Comparison of ENCODE assay signal across 1 fruit fly cellular context in genomic region chr3L:21453623-21454022, dm6.
TF ChIP-seq lines count a peak whose summit lies in the region.

No protein-coding gene starts in this region.

TF ChIP-seq in whole organism, embryonic, 481 proteins besides CTCF, POLR2A, EP300 and RAD21 (continued from another document):
- TF ChIP-seq ara (GFP tag; IDR thresholded peaks at IDR 0.05; lab: Robert Waterston, UW) (peak; percentile 74; the same call in 1 of the 2 replicates), CG6791 (GFP tag; IDR thresholded peaks at IDR 0.05; lab: Robert Waterston, UW; ENCODE audit: partially characterized antibody) (no peak), CG3726 (GFP tag; IDR thresholded peaks at IDR 0.05; lab: Robert Waterston, UW) (0 out of 3 replicates have a peak, but pooled peaks have one; percentile 38), CG18764 (GFP tag; optimal IDR thresholded peaks at IDR 0.05; lab: Kevin White, UChicago) (peak; percentile 22), slbo (GFP tag; IDR thresholded peaks at IDR 0.05; lab: Robert Waterston, UW) (0 out of 2 replicates have a peak, but pooled peaks have one; percentile 35), gfzf (GFP tag; optimal IDR thresholded peaks at IDR 0.05; lab: Kevin White, UChicago) (no peak), CG13424 (tag; optimal IDR thresholded peaks at IDR 0.05; lab: Kevin White, UChicago) (peak; percentile 34), bigmax (GFP tag; optimal IDR thresholded peaks at IDR 0.05; lab: Kevin White, UChicago) (no peak), CG16779 (GFP tag; IDR thresholded peaks at IDR 0.05; lab: Robert Waterston, UW) (no peak), CG16815 (GFP tag; optimal IDR thresholded peaks at IDR 0.05; lab: Kevin White, UChicago) (peak; percentile 70), tin (GFP tag; optimal IDR thresholded peaks at IDR 0.05; lab: Kevin White, UChicago) (peak; percentile 60), CG32532 (GFP tag; IDR thresholded peaks at IDR 0.05; lab: Robert Waterston, UW) (no peak), CG2120 (GFP tag; optimal IDR thresholded peaks at IDR 0.05; lab: Kevin White, UChicago) (no peak), CG2875 (GFP tag; optimal IDR thresholded peaks at IDR 0.05; lab: Kevin White, UChicago) (peak; percentile 52), CG1792 (GFP tag; optimal IDR thresholded peaks at IDR 0.05; lab: Kevin White, UChicago) (no peak), gcm2 (GFP tag; optimal IDR thresholded peaks at IDR 0.05; lab: Kevin White, UChicago) (no peak), CG6175 (GFP tag; IDR thresholded peaks at IDR 0.05; lab: Robert Waterston, UW) (no peak), CG8290 (GFP tag; optimal IDR thresholded peaks at IDR 0.05; lab: Kevin White, UChicago) (no peak), CG8290 (tag; optimal IDR thresholded peaks at IDR 0.05; lab: Kevin White, UChicago) (no peak), Nf-YB (GFP tag; optimal IDR thresholded peaks at IDR 0.05; lab: Kevin White, UChicago) (peak; percentile 36), HHEX (GFP tag; optimal IDR thresholded peaks at IDR 0.05; lab: Kevin White, UChicago) (no peak), H15 (GFP tag; IDR thresholded peaks at IDR 0.05; lab: Robert Waterston, UW) (peak; percentile 59; the same call in 1 of the 3 replicates), CG31365 (tag; optimal IDR thresholded peaks at IDR 0.05; lab: Kevin White, UChicago) (no peak), bbx (GFP tag; IDR thresholded peaks at IDR 0.05; lab: Robert Waterston, UW; ENCODE audit: partially characterized antibody) (no peak), psq (GFP tag; optimal IDR thresholded peaks at IDR 0.05; lab: Kevin White, UChicago) (no peak), inv (GFP tag; IDR thresholded peaks at IDR 0.05; lab: Robert Waterston, UW; ENCODE audit: partially characterized antibody) (no peak), CG11695 (GFP tag; IDR thresholded peaks at IDR 0.05; lab: Robert Waterston, UW) (no peak), Gug (GFP tag; IDR thresholded peaks at IDR 0.05; lab: Robert Waterston, UW) (peak; percentile 26; the same call in 1 of the 4 replicates), Opbp (GFP tag; IDR thresholded peaks at IDR 0.05; lab: Robert Waterston, UW; ENCODE audit: partially characterized antibody) (no peak), CG10654 (GFP tag; optimal IDR thresholded peaks at IDR 0.05; lab: Kevin White, UChicago) (peak; percentile 24), Hand (GFP tag; optimal IDR thresholded peaks at IDR 0.05; lab: Kevin White, UChicago) (no peak), Dfd (GFP tag; optimal IDR thresholded peaks at IDR 0.05; lab: Kevin White, UChicago) (no peak), oc (tag; optimal IDR thresholded peaks at IDR 0.05; lab: Kevin White, UChicago) (peak; percentile 21), chif (GFP tag; optimal IDR thresholded peaks at IDR 0.05; lab: Kevin White, UChicago) (peak; percentile 38 to 75), CG7839 (tag; optimal IDR thresholded peaks at IDR 0.05; lab: Kevin White, UChicago) (peak; percentile 59), CG3407 (GFP tag; optimal IDR thresholded peaks at IDR 0.05; lab: Kevin White, UChicago) (peak; percentile 66), pho (GFP tag; optimal IDR thresholded peaks at IDR 0.05; lab: Kevin White, UChicago) (no peak), CG4707 (GFP tag; optimal IDR thresholded peaks at IDR 0.05; lab: Kevin White, UChicago) (no peak), Hr51 (GFP tag; optimal IDR thresholded peaks at IDR 0.05; lab: Kevin White, UChicago) (no peak), scrt (GFP tag; optimal IDR thresholded peaks at IDR 0.05; lab: Kevin White, UChicago) (no peak), B-H2 (GFP tag; optimal IDR thresholded peaks at IDR 0.05; lab: Kevin White, UChicago) (no peak), CG42726 (GFP tag; IDR thresholded peaks at IDR 0.05; lab: Robert Waterston, UW; ENCODE audit: partially characterized antibody) (no peak), gro (GFP tag; optimal IDR thresholded peaks at IDR 0.05; lab: Kevin White, UChicago) (no peak), zf30C (GFP tag; optimal IDR thresholded peaks at IDR 0.05; lab: Kevin White, UChicago) (no peak), abd-A (tag; optimal IDR thresholded peaks at IDR 0.05; lab: Kevin White, UChicago) (no peak), Meics (GFP tag; optimal IDR thresholded peaks at IDR 0.05; lab: Kevin White, UChicago) (no peak), CG6683 (GFP tag; optimal IDR thresholded peaks at IDR 0.05; lab: Kevin White, UChicago) (no peak), wdn (GFP tag; IDR thresholded peaks at IDR 0.05; lab: Robert Waterston, UW) (no peak), CG10209 (GFP tag; optimal IDR thresholded peaks at IDR 0.05; lab: Kevin White, UChicago) (peak; percentile 49), D19A (tag; optimal IDR thresholded peaks at IDR 0.05; lab: Kevin White, UChicago) (peak; percentile 68), sqz (GFP tag; optimal IDR thresholded peaks at IDR 0.05; lab: Kevin White, UChicago) (no peak), grau (tag; optimal IDR thresholded peaks at IDR 0.05; lab: Kevin White, UChicago) (peak; percentile 60), Ptx1 (GFP tag; IDR thresholded peaks at IDR 0.05; lab: Robert Waterston, UW) (peak; percentile 56), eyg (GFP tag; optimal IDR thresholded peaks at IDR 0.05; lab: Kevin White, UChicago) (no peak), toy (GFP tag; IDR thresholded peaks at IDR 0.05; lab: Robert Waterston, UW) (no peak), nerfin-2 (GFP tag; IDR thresholded peaks at IDR 0.05; lab: Robert Waterston, UW; ENCODE audit: partially characterized antibody) (no peak), CG1647 (GFP tag; optimal IDR thresholded peaks at IDR 0.05; lab: Kevin White, UChicago) (no peak), CG2116 (GFP tag; optimal IDR thresholded peaks at IDR 0.05; lab: Kevin White, UChicago) (no peak), dpn (GFP tag; optimal IDR thresholded peaks at IDR 0.05; lab: Kevin White, UChicago) (peak; percentile 15 to 45), ranshi (GFP tag; IDR thresholded peaks at IDR 0.05; lab: Robert Waterston, UW) (peak; percentile 37; the same call in 1 of the 2 replicates), bsh (GFP tag; optimal IDR thresholded peaks at IDR 0.05; lab: Kevin White, UChicago) (peak; percentile 32 to 84), ci (GFP tag; IDR thresholded peaks at IDR 0.05; lab: Robert Waterston, UW) (peak; percentile 45; the same call in 1 of the 3 replicates), CG34224 (GFP tag; IDR thresholded peaks at IDR 0.05; lab: Robert Waterston, UW; ENCODE audit: partially characterized antibody) (no peak), CG11247 (GFP tag; IDR thresholded peaks at IDR 0.05; lab: Robert Waterston, UW) (no peak), Med (GFP tag; lab: Kevin White, UChicago) (peak; percentile 86), jumu (GFP tag; optimal IDR thresholded peaks at IDR 0.05; lab: Kevin White, UChicago) (peak; percentile 71), B-H1 (GFP tag; IDR thresholded peaks at IDR 0.05; lab: Robert Waterston, UW) (no peak), ash1 (GFP tag; optimal IDR thresholded peaks at IDR 0.05; lab: Kevin White, UChicago) (no peak), ttk (GFP tag; IDR thresholded peaks at IDR 0.05; lab: Robert Waterston, UW) (0 out of 2 replicates have a peak, but pooled peaks have one; percentile 37), trem (tag; optimal IDR thresholded peaks at IDR 0.05; lab: Kevin White, UChicago) (peak; percentile 65), hkb (optimal IDR thresholded peaks at IDR 0.05; lab: Kevin White, UChicago) (no peak), hkb (GFP tag; IDR thresholded peaks at IDR 0.05; lab: Robert Waterston, UW) (peak; percentile 58), nau (GFP tag; optimal IDR thresholded peaks at IDR 0.05; lab: Kevin White, UChicago) (no peak), Bteb2 (GFP tag; optimal IDR thresholded peaks at IDR 0.05; lab: Kevin White, UChicago) (no peak), CG33557 (GFP tag; optimal IDR thresholded peaks at IDR 0.05; lab: Kevin White, UChicago) (peak; percentile 67), CG1024 (GFP tag; IDR thresholded peaks at IDR 0.05; lab: Robert Waterston, UW) (no peak), GATAe (GFP tag; conservative IDR thresholded peaks at IDR 0.05; lab: Robert Waterston, UW) (no peak), TFAM (GFP tag; optimal IDR thresholded peaks at IDR 0.05; lab: Kevin White, UChicago) (no peak), Ada2b (GFP tag; IDR thresholded peaks at IDR 0.05; lab: Robert Waterston, UW) (peak; percentile 53; the same call in 1 of the 2 replicates), slp2 (GFP tag; optimal IDR thresholded peaks at IDR 0.05; lab: Kevin White, UChicago) (peak; percentile 44), CG13775 (GFP tag; optimal IDR thresholded peaks at IDR 0.05; lab: Kevin White, UChicago) (peak; percentile 48), PHDP (tag; optimal IDR thresholded peaks at IDR 0.05; lab: Kevin White, UChicago) (peak; percentile 10), z (GFP tag; IDR thresholded peaks at IDR 0.05; lab: Robert Waterston, UW) (no peak), Deaf1 (tag; optimal IDR thresholded peaks at IDR 0.05; lab: Kevin White, UChicago) (no peak), CG43689 (GFP tag; IDR thresholded peaks at IDR 0.05; lab: Robert Waterston, UW) (no peak), fd3F (GFP tag; optimal IDR thresholded peaks at IDR 0.05; lab: Kevin White, UChicago) (no peak), sd (tag; optimal IDR thresholded peaks at IDR 0.05; lab: Kevin White, UChicago) (no peak), gcm (GFP tag; optimal IDR thresholded peaks at IDR 0.05; lab: Kevin White, UChicago) (peak; percentile 62), ftz-f1 (GFP tag; optimal IDR thresholded peaks at IDR 0.05; lab: Kevin White, UChicago) (no peak), CG10267 (tag; optimal IDR thresholded peaks at IDR 0.05; lab: Kevin White, UChicago) (peak; percentile 77), zfh2 (GFP tag; optimal IDR thresholded peaks at IDR 0.05; lab: Kevin White, UChicago) (no peak), YL-1 (GFP tag; optimal IDR thresholded peaks at IDR 0.05; lab: Kevin White, UChicago) (no peak), Sry-β (GFP tag; optimal IDR thresholded peaks at IDR 0.05; lab: Kevin White, UChicago) (no peak), Blimp-1 (GFP tag; optimal IDR thresholded peaks at IDR 0.05; lab: Kevin White, UChicago) (peak; percentile 72), Six4 (GFP tag; optimal IDR thresholded peaks at IDR 0.05; lab: Kevin White, UChicago) (peak; percentile 65), dmrt99B (tag; optimal IDR thresholded peaks at IDR 0.05; lab: Kevin White, UChicago) (peak; percentile 61), CG8388 (GFP tag; optimal IDR thresholded peaks at IDR 0.05; lab: Kevin White, UChicago) (peak; percentile 71), sna (GFP tag; IDR thresholded peaks at IDR 0.05; lab: Robert Waterston, UW; ENCODE audit: partially characterized antibody) (no peak), CG2889 (GFP tag; IDR thresholded peaks at IDR 0.05; lab: Robert Waterston, UW) (no peak), Eip74EF (GFP tag; optimal IDR thresholded peaks at IDR 0.05; lab: Kevin White, UChicago) (no peak), dimm (GFP tag; IDR thresholded peaks at IDR 0.05; lab: Robert Waterston, UW) (no peak), HLH54F (GFP tag; optimal IDR thresholded peaks at IDR 0.05; lab: Kevin White, UChicago) (no peak), CG12236 (GFP tag; optimal IDR thresholded peaks at IDR 0.05; lab: Kevin White, UChicago) (peak; percentile 20), jigr1 (GFP tag; IDR thresholded peaks at IDR 0.05; lab: Robert Waterston, UW) (no peak), CG10147 (GFP tag; optimal IDR thresholded peaks at IDR 0.05; lab: Kevin White, UChicago) (no peak), CG3065 (GFP tag; optimal IDR thresholded peaks at IDR 0.05; lab: Kevin White, UChicago) (no peak), Fer2 (tag; optimal IDR thresholded peaks at IDR 0.05; lab: Kevin White, UChicago) (no peak), dm (GFP tag; optimal IDR thresholded peaks at IDR 0.05; lab: Kevin White, UChicago) (peak; percentile 25), E2f2 (GFP tag; IDR thresholded peaks at IDR 0.05; lab: Robert Waterston, UW) (0 out of 2 replicates have a peak, but pooled peaks have one; percentile 13), odd (GFP tag; optimal IDR thresholded peaks at IDR 0.05; lab: Kevin White, UChicago) (no peak), Ssrp (tag; optimal IDR thresholded peaks at IDR 0.05; lab: Kevin White, UChicago) (peak; percentile 62), Asciz (GFP tag; optimal IDR thresholded peaks at IDR 0.05; lab: Kevin White, UChicago) (peak; percentile 33), CG8478 (optimal IDR thresholded peaks at IDR 0.05; lab: Kevin White, UChicago) (no peak), Jarid2 (GFP tag; optimal IDR thresholded peaks at IDR 0.05; lab: Kevin White, UChicago) (no peak), Sox100B (GFP tag; optimal IDR thresholded peaks at IDR 0.05; lab: Kevin White, UChicago) (peak; percentile 16), CG32772 (GFP tag; IDR thresholded peaks at IDR 0.05; lab: Robert Waterston, UW) (peak; percentile 23; the same call in 1 of the 2 replicates), seq (GFP tag; IDR thresholded peaks at IDR 0.05; lab: Robert Waterston, UW) (no peak), crp (GFP tag; optimal IDR thresholded peaks at IDR 0.05; lab: Kevin White, UChicago) (no peak), CG1233 (GFP tag; optimal IDR thresholded peaks at IDR 0.05; lab: Kevin White, UChicago) (peak; percentile 31), Spps (tag; optimal IDR thresholded peaks at IDR 0.05; lab: Kevin White, UChicago) (peak; percentile 71), sens (GFP tag; lab: Kevin White, UChicago) (peak; percentile 96), CG10274 (GFP tag; optimal IDR thresholded peaks at IDR 0.05; lab: Kevin White, UChicago) (no peak)
TF ChIP-seq in whole organism, embryonic: peak in this region for 198.
